Worm (Caenorhabditis elegans) whole organism, L4/young adult: ENCODE measurements around the gene C39F7.5.

Experiments
- W03F9.2 ChIP-seq: fragments of 150-350 bp; optimal IDR thresholded peaks from 2 replicates; lab custom pipeline; 2014; ENCODE audit warnings: missing biosample characterization, missing genetic modification characterization
- him-1 ChIP-seq: sonication (generic microtip); optimal IDR thresholded peaks from 2 replicates; lab custom pipeline; 2016; ENCODE audit warnings: missing genotype, missing genetic modification reagents, missing genetic modification characterization, missing compliant biosample characterization

DNA sequence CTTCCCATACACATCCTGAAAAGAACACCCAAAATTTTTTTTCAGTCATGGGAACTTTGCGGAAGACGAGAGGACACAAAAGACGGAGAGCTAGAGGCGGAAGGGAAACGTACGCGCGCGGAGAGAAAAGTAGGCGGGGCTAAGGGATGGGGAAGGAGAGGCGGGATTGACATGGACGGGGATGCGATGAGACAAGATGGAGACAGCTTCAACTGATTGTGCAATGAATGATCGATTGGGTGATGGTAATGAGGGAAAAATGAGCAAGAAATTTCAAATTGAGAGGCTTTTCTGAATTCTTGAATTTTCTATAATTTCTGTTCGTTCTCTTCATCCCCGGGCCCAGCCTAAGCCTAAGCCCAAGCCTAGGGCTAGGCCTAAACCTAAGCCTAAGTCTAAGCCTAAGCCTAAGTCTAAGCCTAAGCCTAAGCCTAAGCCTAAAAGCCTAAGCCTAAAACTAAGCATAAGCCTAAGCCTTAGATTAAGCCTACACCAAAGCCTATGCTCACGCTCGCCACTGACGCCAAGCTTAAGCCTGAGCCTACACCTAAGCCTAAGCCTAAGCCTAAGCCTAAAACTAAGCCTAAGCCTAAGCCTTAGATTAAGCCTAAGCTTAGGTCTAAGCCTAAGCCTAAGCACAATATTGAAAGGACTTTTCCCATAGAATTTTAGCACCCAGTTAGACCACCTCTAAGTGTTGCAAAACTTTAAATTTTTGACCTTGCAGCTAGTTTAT, 28.1 kb upstream of the C39F7.5 start:
- TF ChIP-seq him-1 (tag; lab: Kevin White, UChicago), result no peak
- TF ChIP-seq W03F9.2 (tag; lab: Kevin White, UChicago), result no peak
